Worm (Caenorhabditis elegans) whole organism, midembryonic: ENCODE measurements around the gene C07A9.12.

ENCODE experiments used
- T22C8.4 ChIP-seq: fragments of 200-800 bp; sonication (Bioruptor generic); IDR thresholded peaks from 2 replicates; pipeline ENCODE4 v1.3.6; 2022; ENCODE audit warnings: missing genetic modification characterization, missing compliant biosample characterization
- cog-1 ChIP-seq: sonication (generic microtip); optimal IDR thresholded peaks from 2 replicates; lab custom pipeline; 2016; ENCODE audit warnings: missing genetic modification characterization, missing compliant biosample characterization
- flt-1 ChIP-seq: fragments of 200-800 bp; sonication (Bioruptor generic); IDR thresholded peaks from 2 replicates; pipeline ENCODE4 v1.3.6; 2022; ENCODE audit warnings: missing genetic modification characterization, missing compliant biosample characterization
- klf-2 ChIP-seq: fragments of 200-800 bp; sonication (Bioruptor generic); conservative IDR thresholded peaks from 2 replicates; pipeline ENCODE4 v1.3.6; 2022; ENCODE audit warnings: missing genetic modification reagents, missing genetic modification characterization, missing compliant biosample characterization
- med-1 ChIP-seq: sonication (generic microtip); optimal IDR thresholded peaks from 2 replicates; lab custom pipeline; 2017; ENCODE audit warnings: missing genetic modification characterization, mild to moderate bottlenecking, missing compliant biosample characterization, antibody characterized with exemption, missing genetic modification reagents; ENCODE audit not compliant: insufficient read depth
- ref-1 ChIP-seq: fragments of 200-800 bp; sonication (Bioruptor generic); conservative IDR thresholded peaks from 2 replicates; pipeline ENCODE4 v1.3.6; 2022; ENCODE audit warnings: missing genetic modification reagents, missing genetic modification characterization, missing compliant biosample characterization
- tab-1 ChIP-seq: fragments of 200-800 bp; sonication (Bioruptor generic); IDR thresholded peaks from 2 replicates; pipeline ENCODE4 v1.3.6; 2022; ENCODE audit warnings: missing genetic modification characterization, missing compliant biosample characterization
- ztf-23 ChIP-seq: fragments of 200-800 bp; sonication (Bioruptor generic); IDR thresholded peaks from 2 replicates; pipeline ENCODE4 v1.3.6; 2022; ENCODE audit warnings: missing genetic modification reagents, missing genetic modification characterization, missing compliant biosample characterization
- ztf-29 ChIP-seq: fragments of 200-800 bp; sonication (Bioruptor generic); IDR thresholded peaks from 2 replicates; pipeline ENCODE4 v1.3.6; 2022; ENCODE audit warnings: missing genetic modification reagents, missing genetic modification characterization, missing compliant biosample characterization

C07A9.12 gene

DNA sequence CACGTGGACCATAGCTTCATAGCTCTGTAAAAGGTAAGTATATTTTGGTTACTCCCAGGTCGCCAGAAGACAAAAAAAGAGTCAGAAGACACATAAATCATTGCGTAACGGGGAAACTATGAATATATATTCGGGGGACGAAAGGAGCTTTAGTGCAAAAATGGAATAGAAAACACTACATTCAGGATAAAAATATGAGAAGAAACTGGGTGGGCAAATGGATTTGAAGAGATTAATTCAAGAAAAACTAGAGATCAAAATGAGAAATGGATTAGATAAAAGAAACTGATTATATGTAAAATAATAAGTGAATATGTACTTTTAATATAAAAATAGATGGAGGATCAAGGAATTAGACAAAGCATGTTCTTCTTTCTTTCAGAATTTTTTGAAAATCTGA lies at the start of gene C07A9.12:
C07A9.12 (minus strand) TSS at position 101 of the 400 bp plus-strand sequence.
- TF ChIP-seq ztf-23 (GFP tag; lab: Robert Waterston, UW): no peak

DNA sequence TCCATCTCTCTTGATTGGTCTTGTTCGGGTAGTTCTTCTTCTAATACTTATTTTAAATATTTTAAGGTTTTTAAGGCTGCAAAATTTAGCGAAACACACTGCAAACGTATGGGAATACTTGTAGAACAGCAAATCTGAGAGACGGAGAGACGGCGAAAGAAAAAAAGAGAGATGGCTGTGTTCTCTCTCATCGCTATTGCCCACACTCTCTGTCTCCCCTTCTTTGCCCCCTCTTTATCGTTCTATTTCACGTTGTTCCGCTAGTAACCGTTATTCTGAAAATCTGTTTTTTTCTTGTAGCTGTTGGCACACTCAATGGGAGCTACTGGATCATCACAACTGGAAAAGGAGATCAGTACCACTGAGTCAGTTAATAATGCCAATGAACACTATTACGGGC lies 49.0 kb upstream of the C07A9.12 start, which contains the start of gene usp-46:
usp-46 (plus strand) TSS at position 301 of the 400 bp plus-strand sequence.
- TF ChIP-seq flt-1 (0 out of 2 replicates have a peak, but pooled peaks have one; percentile 39), ztf-29 (no peak)

ce11 chrIII:9775916-9776315 lies 48.6 kb upstream of the C07A9.12 start:
- no peak for TF ChIP-seq ztf-23 (GFP tag; lab: Robert Waterston, UW)
- no peak for TF ChIP-seq cog-1 (tag; lab: Kevin White, UChicago)
- TF ChIP-seq med-1 (GFP tag; lab: Kevin White, UChicago): no peak
- no peak for TF ChIP-seq tab-1 (GFP tag; lab: Robert Waterston, UW)
- TF ChIP-seq ztf-29: no peak
- no peak for TF ChIP-seq ref-1 (GFP tag; lab: Robert Waterston, UW)
- TF ChIP-seq klf-2 (GFP tag; lab: Robert Waterston, UW): no peak

- TF ChIP-seq ztf-23 (GFP tag; lab: Robert Waterston, UW): no peak
- no peak for TF ChIP-seq med-1 (GFP tag; lab: Kevin White, UChicago)
- TF ChIP-seq ref-1 (GFP tag; lab: Robert Waterston, UW): no peak
- no peak for TF ChIP-seq klf-2 (GFP tag; lab: Robert Waterston, UW)
- TF ChIP-seq flt-1: no peak
- TF ChIP-seq tab-1 (GFP tag; lab: Robert Waterston, UW): no peak
- no peak for TF ChIP-seq cog-1 (tag; lab: Kevin White, UChicago)
- no peak for TF ChIP-seq T22C8.4 (GFP tag; lab: Robert Waterston, UW)
- no peak for TF ChIP-seq ztf-29
Observed at ce11 chrIII:9772394-9772793, 45.1 kb upstream of the C07A9.12 start.

- TF ChIP-seq flt-1: no peak
- TF ChIP-seq T22C8.4 (GFP tag; lab: Robert Waterston, UW): no peak
- TF ChIP-seq ref-1 (GFP tag; lab: Robert Waterston, UW): no peak
Observed at ce11 chrIII:9770590-9770989, 43.3 kb upstream of the C07A9.12 start.

DNA sequence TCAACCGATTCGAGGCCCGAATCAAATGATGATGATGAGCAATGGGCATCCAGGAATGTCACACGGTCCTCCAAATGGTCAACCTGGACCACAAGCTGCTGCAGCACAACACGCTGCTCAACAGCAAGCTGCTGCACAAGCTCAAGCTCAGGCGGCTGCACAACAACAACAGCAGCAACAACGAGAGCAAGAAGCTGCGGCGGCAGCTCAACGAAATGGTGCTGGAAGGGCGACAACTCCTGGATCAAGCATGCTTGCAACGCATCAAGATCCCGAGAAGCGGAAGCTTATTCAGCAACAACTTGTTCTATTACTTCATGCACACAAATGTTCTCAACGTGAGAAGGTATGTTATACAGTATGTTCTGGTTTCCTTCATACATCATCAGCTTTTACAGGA lies 40.7 kb upstream of the C07A9.12 start:
- no peak for TF ChIP-seq ztf-29
- TF ChIP-seq med-1 (GFP tag; lab: Kevin White, UChicago): no peak
- TF ChIP-seq flt-1: 0 out of 2 replicates have a peak, but pooled peaks have one; percentile 50

DNA sequence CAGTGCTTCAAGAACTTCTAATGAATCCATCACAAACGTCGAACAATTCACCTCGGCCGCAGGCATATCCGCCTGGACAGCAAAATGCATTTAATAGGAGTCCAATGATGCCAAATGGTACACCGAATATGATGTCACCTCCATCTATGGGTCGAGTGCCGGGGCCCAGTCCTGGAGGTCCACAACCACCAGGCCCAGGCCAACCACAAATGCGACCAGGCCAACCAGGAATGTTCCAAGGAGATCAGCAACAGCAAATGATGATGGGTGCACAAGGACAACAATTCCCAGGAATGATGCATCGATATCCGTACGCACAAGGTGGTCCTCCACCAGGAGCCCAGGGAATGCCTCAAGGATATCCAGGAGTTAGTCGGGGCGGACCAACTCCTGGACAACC lies 39.8 kb upstream of the C07A9.12 start:
- 0 out of 2 replicates have a peak, but pooled peaks have one; percentile 59 for TF ChIP-seq flt-1
- TF ChIP-seq T22C8.4 (GFP tag; lab: Robert Waterston, UW): no peak
- TF ChIP-seq ztf-23 (GFP tag; lab: Robert Waterston, UW): no peak

- TF ChIP-seq cog-1 (tag; lab: Kevin White, UChicago) (no peak), klf-2 (GFP tag; lab: Robert Waterston, UW) (no peak), med-1 (GFP tag; lab: Kevin White, UChicago) (no peak), ref-1 (GFP tag; lab: Robert Waterston, UW) (no peak), flt-1 (no peak), ztf-29 (no peak), ztf-23 (GFP tag; lab: Robert Waterston, UW) (peak; percentile 16; the same call in 1 of the 2 replicates), T22C8.4 (GFP tag; lab: Robert Waterston, UW) (peak; percentile 88), tab-1 (GFP tag; lab: Robert Waterston, UW) (no peak)
Observed at ce11 chrIII:9766175-9766574, 38.8 kb upstream of the C07A9.12 start, which contains the start of gene cbp-1. TSS of gene cbp-1 (plus strand) at chrIII:9766509.

DNA sequence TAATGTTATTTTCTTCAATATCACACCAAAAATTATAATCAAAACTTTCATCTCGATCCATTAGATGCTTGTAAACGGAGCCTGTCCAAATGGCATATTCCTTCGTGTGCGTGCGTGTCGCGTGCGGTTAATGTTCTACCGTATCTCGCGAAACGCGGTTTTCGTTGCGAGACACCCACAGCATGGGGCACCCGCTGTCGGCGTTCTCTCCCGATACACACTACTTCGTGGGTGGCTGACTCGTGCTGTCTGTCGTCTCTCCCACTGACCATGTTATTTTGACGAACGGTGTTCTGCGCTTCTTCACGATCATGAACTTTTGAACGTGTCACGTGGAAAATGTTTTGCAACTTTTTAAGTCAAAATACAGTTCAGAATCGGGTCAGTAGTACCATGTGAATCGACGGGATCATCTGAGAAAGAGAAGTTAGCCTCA lies 38.1 kb upstream of the C07A9.12 start:
- TF ChIP-seq ref-1 (GFP tag; lab: Robert Waterston, UW) (peak; percentile 60; the same call in 1 of the 2 replicates), med-1 (GFP tag; lab: Kevin White, UChicago) (no peak), T22C8.4 (GFP tag; lab: Robert Waterston, UW) (peak; percentile 28), tab-1 (GFP tag; lab: Robert Waterston, UW) (peak; percentile 77), cog-1 (tag; lab: Kevin White, UChicago) (peak; percentile 97), ztf-29 (peak; percentile 64), klf-2 (GFP tag; lab: Robert Waterston, UW) (peak; percentile 56; the same call in 1 of the 2 replicates), flt-1 (peak; percentile 96), ztf-23 (GFP tag; lab: Robert Waterston, UW) (peak; percentile 83)

DNA sequence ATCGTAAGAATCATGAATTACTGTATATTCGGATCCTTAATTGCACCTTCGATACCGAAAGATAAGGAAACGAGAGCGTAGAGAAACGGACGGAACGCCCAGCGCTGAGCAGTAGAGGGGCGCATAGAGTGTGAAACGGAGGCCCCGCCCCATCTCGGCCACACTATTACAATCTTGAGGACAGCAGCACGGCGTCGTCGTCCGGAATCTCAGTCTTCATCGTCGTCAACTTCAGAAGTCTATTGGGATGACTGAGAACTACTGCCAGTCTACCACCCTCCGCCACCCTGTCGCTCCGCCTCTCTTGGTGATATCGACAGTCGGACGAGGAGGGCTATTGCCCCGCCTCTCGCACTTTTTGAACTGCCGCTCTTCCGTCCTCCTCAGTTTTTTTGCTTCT lies 37.4 kb upstream of the C07A9.12 start:
- TF ChIP-seq med-1 (GFP tag; lab: Kevin White, UChicago) (no peak), tab-1 (GFP tag; lab: Robert Waterston, UW) (0 out of 2 replicates have a peak, but pooled peaks have one; percentile 59)

ce11 chrIII:9762093-9762748 lies 34.9 kb upstream of the C07A9.12 start, which contains the start of gene gcc-2:
TSS of gene gcc-2 (minus strand) at chrIII:9762143.
- TF ChIP-seq flt-1 (no peak), med-1 (GFP tag; lab: Kevin White, UChicago) (no peak), T22C8.4 (GFP tag; lab: Robert Waterston, UW) (no peak), ref-1 (GFP tag; lab: Robert Waterston, UW) (no peak), klf-2 (GFP tag; lab: Robert Waterston, UW) (no peak), tab-1 (GFP tag; lab: Robert Waterston, UW) (no peak), ztf-29 (no peak), cog-1 (tag; lab: Kevin White, UChicago) (no peak), ztf-23 (GFP tag; lab: Robert Waterston, UW) (no peak)
